Fruit fly (Drosophila melanogaster): ENCODE data around the gene CG5087.

- TF ChIP-seq CG15710 (tag; optimal IDR thresholded peaks at IDR 0.05) (no peak), Snoo (tag; optimal IDR thresholded peaks at IDR 0.05) (no peak), CG12605 (GFP tag; IDR thresholded peaks at IDR 0.05) (no peak), Pif1A (GFP tag; optimal IDR thresholded peaks at IDR 0.05) (no peak), CG8159 (tag; optimal IDR thresholded peaks at IDR 0.05) (no peak), Ets98B (GFP tag; IDR thresholded peaks at IDR 0.05) (no peak)
Measured at dm6 chr3L:8979780-8980179, 18.2 kb upstream of the CG5087 start, which contains the start of gene CG5644.

Measured in whole organism, pupa.